Fruit fly (Drosophila melanogaster) whole organism, embryonic: ENCODE data around the gene CG33306.
A peak's percentile ranks its signal among the peaks of the same experiment; 100 is the strongest.

Experiments used
- B-H1 ChIP-seq: fragments of 200-800 bp; sonication (Bioruptor generic); IDR thresholded peaks from 3 replicates; pipeline ENCODE4 v1.3.6; 2022; ENCODE audit warnings: missing biosample characterization, missing genetic modification characterization
- C15 ChIP-seq: fragments of 200-800 bp; sonication (Bioruptor generic); IDR thresholded peaks from 3 replicates; pipeline ENCODE4 v1.3.6; 2022; ENCODE audit warnings: missing biosample characterization, missing genetic modification characterization
- CG12155 ChIP-seq: fragments of 200-800 bp; sonication (Bioruptor generic); optimal IDR thresholded peaks from 3 replicates; lab custom pipeline; 2016; ENCODE audit warnings: missing biosample characterization, missing genetic modification characterization
- CG13296 ChIP-seq: fragments of 200-800 bp; sonication (Bioruptor generic); optimal IDR thresholded peaks from 3 replicates; lab custom pipeline; 2018; ENCODE audit warnings: missing biosample characterization, mild to moderate bottlenecking, missing genetic modification characterization
- CG15696 ChIP-seq: fragments of 200-800 bp; sonication (Bioruptor generic); optimal IDR thresholded peaks from 2 replicates; lab custom pipeline; 2019; ENCODE audit warnings: missing biosample characterization, mild to moderate bottlenecking, missing genetic modification characterization, moderate library complexity
- CG17186 ChIP-seq: fragments of 200-800 bp; sonication (Bioruptor generic); optimal IDR thresholded peaks from 3 replicates; lab custom pipeline; 2017; ENCODE audit warnings: missing biosample characterization, missing genetic modification reagents, missing genetic modification characterization
- CG1832 ChIP-seq: fragments of 200-800 bp; sonication (Bioruptor generic); optimal IDR thresholded peaks from 2 replicates; lab custom pipeline; 2017; ENCODE audit warnings: missing biosample characterization, mild to moderate bottlenecking, missing genetic modification characterization, inconsistent platforms
- CG2202 ChIP-seq: fragments of 200-800 bp; sonication (Bioruptor generic); optimal IDR thresholded peaks from 2 replicates; lab custom pipeline; 2018; ENCODE audit warnings: missing biosample characterization, mild to moderate bottlenecking, missing genetic modification characterization
- CG31388 ChIP-seq: fragments of 200-800 bp; sonication (Bioruptor generic); optimal IDR thresholded peaks from 2 replicates; lab custom pipeline; 2016; ENCODE audit warnings: missing biosample characterization, missing genetic modification characterization
- CG33213 ChIP-seq: fragments of 200-800 bp; sonication (Bioruptor generic); optimal IDR thresholded peaks from 3 replicates; lab custom pipeline; 2016; ENCODE audit warnings: missing biosample characterization, missing genetic modification characterization
- CG34224 ChIP-seq: fragments of 200-800 bp; sonication (Bioruptor generic); IDR thresholded peaks from 3 replicates; pipeline ENCODE4 v1.3.6; 2022; ENCODE audit warnings: missing biosample characterization, missing genetic modification characterization; ENCODE audit not compliant: partially characterized antibody
- CG34422 ChIP-seq: fragments of 200-800 bp; sonication (Bioruptor generic); IDR thresholded peaks from 3 replicates; pipeline ENCODE4 v1.3.6; 2022; ENCODE audit warnings: missing biosample characterization, missing genetic modification characterization
- CG6854 ChIP-seq: fragments of 200-800 bp; sonication (Bioruptor generic); optimal IDR thresholded peaks from 3 replicates; lab custom pipeline; 2017; ENCODE audit warnings: missing biosample characterization, mild to moderate bottlenecking, missing genetic modification characterization
- CG9727 ChIP-seq: fragments of 200-800 bp; sonication (Bioruptor generic); optimal IDR thresholded peaks from 3 replicates; lab custom pipeline; 2017; ENCODE audit warnings: missing biosample characterization, mild to moderate bottlenecking, missing genetic modification characterization
- Deaf1 ChIP-seq: fragments of 200-800 bp; optimal IDR thresholded peaks from 3 replicates; lab custom pipeline; 2019; ENCODE audit warnings: missing biosample characterization, mild to moderate bottlenecking, missing genetic modification characterization, moderate library complexity
- E2f1 ChIP-seq: fragments of 200-800 bp; sonication (Bioruptor generic); IDR thresholded peaks from 2 replicates; pipeline ENCODE4 v1.3.6; 2022; ENCODE audit warnings: missing biosample characterization, missing genetic modification characterization
- E2f2 ChIP-seq: fragments of 200-800 bp; sonication (Bioruptor generic); IDR thresholded peaks from 2 replicates; pipeline ENCODE4 v1.3.6; 2022; ENCODE audit warnings: missing biosample characterization, missing genetic modification characterization
- Ets97D ChIP-seq: fragments of 200-800 bp; sonication (Bioruptor generic); optimal IDR thresholded peaks from 3 replicates; lab custom pipeline; 2016; ENCODE audit warnings: missing biosample characterization, missing genetic modification characterization
- HLH3B ChIP-seq: fragments of 200-800 bp; sonication (Bioruptor generic); IDR thresholded peaks from 2 replicates; pipeline ENCODE4 v1.3.6; 2022; ENCODE audit warnings: missing biosample characterization, missing genetic modification characterization
- Lpt ChIP-seq: fragments of >200 bp; optimal IDR thresholded peaks from 2 replicates; lab custom pipeline; 2018; ENCODE audit warnings: missing biosample characterization, missing genetic modification characterization
- MBD-R2 ChIP-seq: fragments of 200-800 bp; sonication (Bioruptor generic); IDR thresholded peaks from 2 replicates; pipeline ENCODE4 v1.3.6; 2022; ENCODE audit warnings: missing biosample characterization, missing genetic modification characterization
- Nf-YC ChIP-seq: fragments of 200-800 bp; optimal IDR thresholded peaks from 3 replicates; lab custom pipeline; 2019; ENCODE audit warnings: missing biosample characterization, mild to moderate bottlenecking, missing genetic modification characterization, moderate library complexity
- PHDP ChIP-seq: fragments of 200-800 bp; sonication (Bioruptor generic); optimal IDR thresholded peaks from 3 replicates; lab custom pipeline; 2018; ENCODE audit warnings: missing biosample characterization, mild to moderate bottlenecking, missing genetic modification characterization, moderate library complexity
- Xrp1 ChIP-seq: fragments of 200-800 bp; sonication (Bioruptor generic); IDR thresholded peaks from 2 replicates; pipeline ENCODE4 v1.3.6; 2022; ENCODE audit warnings: missing biosample characterization, missing genetic modification characterization
- YL-1 ChIP-seq: fragments of 200-800 bp; sonication (Bioruptor generic); optimal IDR thresholded peaks from 3 replicates; lab custom pipeline; 2017; ENCODE audit warnings: missing biosample characterization, mild to moderate bottlenecking, missing genetic modification characterization
- ash1 ChIP-seq: fragments of 200-800 bp; sonication (Bioruptor generic); optimal IDR thresholded peaks from 2 replicates; lab custom pipeline; 2018; ENCODE audit warnings: missing biosample characterization, mild to moderate bottlenecking, missing genetic modification characterization
- caup ChIP-seq: fragments of 200-800 bp; sonication (Bioruptor generic); optimal IDR thresholded peaks from 3 replicates; lab custom pipeline; 2017; ENCODE audit warnings: missing biosample characterization, mild to moderate bottlenecking, missing genetic modification characterization, moderate library complexity; ENCODE audit not compliant: severe bottlenecking
- dati ChIP-seq: fragments of 200-800 bp; sonication (Bioruptor generic); IDR thresholded peaks from 2 replicates; pipeline ENCODE4 v1.3.6; 2022; ENCODE audit warnings: missing biosample characterization, missing genetic modification characterization
- dimm ChIP-seq: fragments of 200-800 bp; sonication (Bioruptor generic); IDR thresholded peaks from 2 replicates; pipeline ENCODE4 v1.3.6; 2022; ENCODE audit warnings: missing biosample characterization, missing genetic modification characterization
- emc ChIP-seq: fragments of 200-800 bp; sonication (Bioruptor generic); optimal IDR thresholded peaks from 2 replicates; lab custom pipeline; 2016; ENCODE audit warnings: missing biosample characterization, missing genetic modification characterization
- exex ChIP-seq: fragments of 200-800 bp; sonication (Bioruptor generic); optimal IDR thresholded peaks from 4 replicates; lab custom pipeline; 2018; ENCODE audit warnings: missing biosample characterization, mild to moderate bottlenecking, missing genetic modification characterization, moderate library complexity
- fd102C ChIP-seq: fragments of 200-800 bp; sonication (Bioruptor generic); optimal IDR thresholded peaks from 2 replicates; lab custom pipeline; 2018; ENCODE audit warnings: missing biosample characterization, mild to moderate bottlenecking, missing genetic modification characterization, moderate library complexity
- fd64A ChIP-seq: fragments of 200-800 bp; sonication (Bioruptor generic); optimal IDR thresholded peaks from 3 replicates; lab custom pipeline; 2018; ENCODE audit warnings: missing biosample characterization, mild to moderate bottlenecking, missing genetic modification characterization
- ftz-f1 ChIP-seq: fragments of 200-800 bp; sonication (Bioruptor generic); optimal IDR thresholded peaks from 2 replicates; lab custom pipeline; 2016; ENCODE audit warnings: missing biosample characterization, missing genetic modification characterization
- gem ChIP-seq: fragments of 200-800 bp; sonication (Bioruptor generic); optimal IDR thresholded peaks from 2 replicates; lab custom pipeline; 2019; ENCODE audit warnings: missing biosample characterization, mild to moderate bottlenecking, missing genetic modification characterization, moderate library complexity
- grn ChIP-seq: fragments of 200-800 bp; sonication (Bioruptor generic); optimal IDR thresholded peaks from 3 replicates; lab custom pipeline; 2017; ENCODE audit warnings: missing biosample characterization, missing genetic modification characterization
- gt ChIP-seq: fragments of 200-800 bp; sonication (Bioruptor generic); IDR thresholded peaks from 2 replicates; pipeline ENCODE4 v1.3.6; 2022; ENCODE audit warnings: missing biosample characterization, missing genetic modification characterization
- insv ChIP-seq, 2 experiments: fragments of 200-800 bp; sonication (Bioruptor generic); optimal IDR thresholded peaks; 3 replicates each; lab custom pipeline; 2016 to 2018; ENCODE audit warnings: missing biosample characterization in 2 of 2, missing genetic modification characterization in 2 of 2
- jing ChIP-seq: fragments of 200-800 bp; sonication (Bioruptor generic); optimal IDR thresholded peaks from 2 replicates; lab custom pipeline; 2018; ENCODE audit warnings: missing biosample characterization, mild to moderate bottlenecking, missing genetic modification characterization
- lab ChIP-seq: fragments of 200-800 bp; sonication (Bioruptor generic); optimal IDR thresholded peaks from 3 replicates; lab custom pipeline; 2017; ENCODE audit warnings: missing biosample characterization, missing genetic modification characterization, mild to moderate bottlenecking, moderate library complexity, missing genetic modification reagents
- pb ChIP-seq: fragments of 200-800 bp; sonication (Bioruptor generic); optimal IDR thresholded peaks from 3 replicates; lab custom pipeline; 2016; ENCODE audit warnings: missing biosample characterization, missing genetic modification characterization
- pzg ChIP-seq: fragments of 200-800 bp; sonication (Bioruptor generic); optimal IDR thresholded peaks from 3 replicates; lab custom pipeline; 2018; ENCODE audit warnings: missing biosample characterization, mild to moderate bottlenecking, missing genetic modification characterization, moderate library complexity
- ranshi ChIP-seq: fragments of 200-800 bp; sonication (Bioruptor generic); IDR thresholded peaks from 2 replicates; pipeline ENCODE4 v1.3.6; 2022; ENCODE audit warnings: missing biosample characterization, missing genetic modification characterization
- slou ChIP-seq: fragments of 200-800 bp; sonication (Bioruptor generic); optimal IDR thresholded peaks from 3 replicates; lab custom pipeline; 2016; ENCODE audit warnings: missing biosample characterization, missing genetic modification characterization
- sob ChIP-seq: fragments of 200-800 bp; sonication (Bioruptor generic); IDR thresholded peaks from 2 replicates; pipeline ENCODE4 v1.3.6; 2022; ENCODE audit warnings: missing biosample characterization, missing genetic modification characterization
- sr ChIP-seq: fragments of 200-800 bp; sonication (Bioruptor generic); IDR thresholded peaks from 3 replicates; pipeline ENCODE4 v1.3.6; 2022; ENCODE audit warnings: missing biosample characterization, missing genetic modification characterization
- stwl ChIP-seq: fragments of 200-800 bp; sonication (Bioruptor generic); optimal IDR thresholded peaks from 3 replicates; lab custom pipeline; 2018; ENCODE audit warnings: missing biosample characterization, mild to moderate bottlenecking, missing genetic modification characterization, moderate library complexity
- zfh2 ChIP-seq: fragments of 200-800 bp; sonication (Bioruptor generic); optimal IDR thresholded peaks from 2 replicates; lab custom pipeline; 2016; ENCODE audit warnings: missing biosample characterization, missing genetic modification characterization

The CG33306 gene

DNA sequence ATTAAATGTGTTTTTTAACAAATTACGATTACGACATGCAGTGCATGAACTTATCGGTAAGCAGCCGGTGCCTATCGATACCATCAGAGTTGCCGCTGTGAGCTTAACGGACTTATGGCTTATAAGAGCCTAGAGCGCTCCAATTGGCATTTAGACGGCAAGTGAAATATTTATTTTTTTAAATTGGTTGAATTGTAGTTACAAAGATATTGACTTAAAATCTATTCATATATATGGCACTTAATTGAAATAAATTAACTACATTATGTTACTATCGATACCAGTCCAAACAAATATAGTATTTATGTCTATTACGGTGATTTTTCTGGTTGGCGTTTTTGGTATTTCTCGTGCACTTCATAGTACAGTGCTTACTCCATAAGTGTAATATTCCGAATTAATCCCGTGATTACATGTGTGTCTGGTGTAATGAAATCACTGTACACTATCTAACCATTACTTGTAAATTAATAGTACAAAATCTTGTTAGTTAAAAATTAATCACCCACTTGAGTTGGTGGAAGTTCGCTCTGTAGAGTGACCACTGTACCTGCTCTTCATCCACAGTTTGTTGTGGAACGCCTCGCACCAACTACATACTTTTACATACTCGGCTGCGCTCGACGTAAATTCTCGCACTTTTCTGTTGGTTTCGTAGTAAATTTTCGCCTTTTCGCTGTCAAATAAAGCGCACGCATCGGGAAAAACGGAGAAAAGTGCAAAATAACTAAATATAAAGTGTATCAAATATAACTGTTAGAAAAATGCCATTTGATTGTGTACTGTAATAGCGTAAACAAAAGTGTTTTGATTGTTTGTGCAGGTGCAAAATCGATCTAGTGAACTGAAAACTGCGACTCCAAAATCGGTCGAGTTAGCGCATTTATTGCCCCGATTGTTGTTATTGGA, 8.3 kb downstream of the CG33306 start, which contains the start of the genes mRpS23 and CenG1A (continued):
- TF ChIP-seq dati (GFP tag; lab: Robert Waterston, UW) (peak; percentile 100), CG31388 (GFP tag; lab: Kevin White, UChicago) (peak; percentile 99), zfh2 (GFP tag; lab: Kevin White, UChicago) (peak; percentile 100), slou (GFP tag; lab: Kevin White, UChicago) (peak; percentile 99), ash1 (GFP tag; lab: Kevin White, UChicago) (peak; percentile 99)

DNA sequence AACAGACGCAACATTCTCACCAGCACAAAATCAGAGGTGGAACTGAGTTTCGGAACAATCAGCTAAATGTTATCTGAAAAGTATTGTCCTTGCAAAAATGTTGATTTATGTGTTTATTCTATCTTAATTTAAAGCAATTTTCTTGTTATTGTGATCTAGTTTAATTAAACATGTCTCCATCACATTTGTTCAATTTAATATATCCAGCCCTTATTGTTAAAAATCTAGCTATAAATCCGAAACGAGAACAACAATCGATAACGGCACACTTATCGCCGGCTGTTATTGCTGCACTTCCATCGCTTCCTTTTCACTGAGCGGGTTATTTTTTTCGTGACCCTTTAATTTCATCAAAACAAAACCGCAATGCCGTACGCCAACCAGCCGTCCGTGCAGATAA, 10.5 kb downstream of the CG33306 start, which contains the start of the genes GatC, PolG2 and Polr2C:
GatC (minus strand) TSS at position 48 of the 400 bp plus-strand sequence.
PolG2 (minus strand) TSS at position 48 of the 400 bp plus-strand sequence.
Polr2C (plus strand) TSS at position 280 of the 400 bp plus-strand sequence.
- TF ChIP-seq CG1832 (GFP tag; lab: Kevin White, UChicago) = no peak
- TF ChIP-seq fd64A (GFP tag; lab: Kevin White, UChicago) = no peak
- TF ChIP-seq jing (GFP tag; lab: Kevin White, UChicago) = no peak
- TF ChIP-seq caup (GFP tag; lab: Kevin White, UChicago) = no peak
- TF ChIP-seq ranshi = no peak
- no peak; the same call in 2 of the 3 replicates for TF ChIP-seq B-H1 (GFP tag; lab: Robert Waterston, UW)
- peak; percentile 24 for TF ChIP-seq CG9727 (GFP tag; lab: Kevin White, UChicago)
- TF ChIP-seq dimm (GFP tag; lab: Robert Waterston, UW) = no peak
- TF ChIP-seq CG17186 = peak; percentile 63
- peak; percentile 25 for TF ChIP-seq CG12155 (GFP tag; lab: Kevin White, UChicago)
- TF ChIP-seq Xrp1 (GFP tag; lab: Robert Waterston, UW) = no peak
- peak in 1 of 2 experiments; percentile 46 for TF ChIP-seq insv (GFP tag; optimal IDR thresholded peaks at IDR 0.05; lab: Kevin White, UChicago)
- TF ChIP-seq CG15696 (tag; lab: Kevin White, UChicago) = peak; percentile 2
- peak; percentile 27 for TF ChIP-seq CG33213 (GFP tag; lab: Kevin White, UChicago)
- no peak for TF ChIP-seq fd102C (GFP tag; lab: Kevin White, UChicago)
- TF ChIP-seq stwl (tag; lab: Kevin White, UChicago) = peak; percentile 68
- TF ChIP-seq CG34422 = peak; percentile 62; the same call in 1 of the 3 replicates
- TF ChIP-seq sob (GFP tag; lab: Robert Waterston, UW) = peak; percentile 72
- no peak for TF ChIP-seq Nf-YC (tag; lab: Kevin White, UChicago)
- TF ChIP-seq Lpt = no peak
- TF ChIP-seq CG34224 = peak; percentile 94
- peak; percentile 62 for TF ChIP-seq YL-1
- no peak for TF ChIP-seq Deaf1 (tag; lab: Kevin White, UChicago)
- TF ChIP-seq gt (GFP tag; lab: Robert Waterston, UW) = no peak
- peak; percentile 82 for TF ChIP-seq MBD-R2
- TF ChIP-seq C15 = no peak
- no peak for TF ChIP-seq sr
- TF ChIP-seq pb = no peak
- no peak for TF ChIP-seq CG6854 (GFP tag; lab: Kevin White, UChicago)
- no peak for TF ChIP-seq E2f1
- no peak for TF ChIP-seq ftz-f1 (GFP tag; lab: Kevin White, UChicago)
- peak; percentile 72 for TF ChIP-seq pzg (GFP tag; lab: Kevin White, UChicago)
- no peak; the same call in 1 of the 2 replicates for TF ChIP-seq HLH3B
- no peak for TF ChIP-seq CG2202 (tag; lab: Kevin White, UChicago)
- TF ChIP-seq exex (tag; lab: Kevin White, UChicago) = no peak
- no peak for TF ChIP-seq CG13296 (GFP tag; lab: Kevin White, UChicago)
- TF ChIP-seq lab = no peak
- no peak for TF ChIP-seq gem (tag; lab: Kevin White, UChicago)
- peak; percentile 46 for TF ChIP-seq Ets97D (GFP tag; lab: Kevin White, UChicago)
- TF ChIP-seq E2f2 (GFP tag; lab: Robert Waterston, UW) = peak; percentile 74
- TF ChIP-seq grn (GFP tag; lab: Kevin White, UChicago) = no peak
- no peak for TF ChIP-seq PHDP (tag; lab: Kevin White, UChicago)
- no peak for TF ChIP-seq emc (GFP tag; lab: Kevin White, UChicago)
